Worm (Caenorhabditis elegans): ENCODE measurements around the gene tag-123.

ce11 chrX:8394279-8394678 lies 27.6 kb downstream of the tag-123 start:
- TF ChIP-seq nhr-76 (tag; optimal IDR thresholded peaks at IDR 0.05) (no peak), lsy-2 (tag; optimal IDR thresholded peaks at IDR 0.05) (no peak), ztf-11 (tag; optimal IDR thresholded peaks at IDR 0.05) (no peak), ceh-39 (tag; optimal IDR thresholded peaks at IDR 0.05) (no peak)
